Fruit fly (Drosophila melanogaster): ENCODE results near the gene CG17560.

CG17560 gene

DNA sequence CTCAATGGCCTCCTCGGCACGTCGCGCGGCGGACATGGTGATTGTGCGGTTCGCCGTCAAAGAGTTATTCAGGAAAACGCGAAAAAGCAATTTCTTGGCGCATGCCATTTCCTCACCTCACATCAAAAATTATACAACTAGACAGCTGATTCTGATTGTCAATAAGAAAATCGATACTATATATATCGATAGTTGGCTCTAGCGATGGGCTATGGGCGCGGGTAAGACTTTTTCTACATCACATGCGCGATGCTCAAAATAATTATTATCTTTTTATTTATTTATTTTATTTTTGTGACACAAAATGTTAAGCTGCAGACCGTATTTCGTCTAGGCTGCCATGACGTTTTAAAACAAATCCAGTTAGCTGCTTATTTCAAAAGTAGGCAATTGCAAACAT, 3.5 kb upstream of the CG17560 start, which contains the start of gene CG10340 (continued):
- TF ChIP-seq cad (GFP tag; optimal IDR thresholded peaks at IDR 0.05) (no peak), Nf-YC (tag; optimal IDR thresholded peaks at IDR 0.05) (no peak), CG10366 (GFP tag; IDR thresholded peaks at IDR 0.05) (peak; percentile 12; the same call in 1 of the 2 replicates), Sox100B (GFP tag; optimal IDR thresholded peaks at IDR 0.05) (no peak), mam (GFP tag; optimal IDR thresholded peaks at IDR 0.05) (peak; percentile 4), CG10267 (tag; optimal IDR thresholded peaks at IDR 0.05) (peak; percentile 17), amos (GFP tag; IDR thresholded peaks at IDR 0.05; ENCODE audit: partially characterized antibody) (peak; percentile 83), lov (optimal IDR thresholded peaks at IDR 0.05) (no peak), lov (GFP tag; IDR thresholded peaks at IDR 0.05) (no peak), Stat92E (GFP tag; optimal IDR thresholded peaks at IDR 0.05) (no peak), CG8290 (GFP tag; optimal IDR thresholded peaks at IDR 0.05) (no peak), CG8290 (tag; optimal IDR thresholded peaks at IDR 0.05) (no peak), inv (GFP tag; IDR thresholded peaks at IDR 0.05; ENCODE audit: partially characterized antibody) (peak; percentile 66), MESR4 (GFP tag; optimal IDR thresholded peaks at IDR 0.05) (peak; percentile 81), TFAM (GFP tag; optimal IDR thresholded peaks at IDR 0.05) (no peak), gro (GFP tag; optimal IDR thresholded peaks at IDR 0.05) (no peak), lilli (GFP tag; optimal IDR thresholded peaks at IDR 0.05) (peak; percentile 31), CG12155 (GFP tag; optimal IDR thresholded peaks at IDR 0.05) (no peak), dan (GFP tag; IDR thresholded peaks at IDR 0.05) (no peak), CG15601 (tag; optimal IDR thresholded peaks at IDR 0.05) (peak; percentile 33), stc (GFP tag; IDR thresholded peaks at IDR 0.05) (no peak), CG2712 (tag; optimal IDR thresholded peaks at IDR 0.05) (no peak), Hmx (GFP tag; optimal IDR thresholded peaks at IDR 0.05) (no peak), ac (GFP tag; optimal IDR thresholded peaks at IDR 0.05) (no peak), CG15073 (GFP tag; optimal IDR thresholded peaks at IDR 0.05) (no peak), HHEX (GFP tag; optimal IDR thresholded peaks at IDR 0.05) (no peak), Poxn (GFP tag; IDR thresholded peaks at IDR 0.05) (no peak), CG12391 (tag; optimal IDR thresholded peaks at IDR 0.05) (peak; percentile 11), CG8944 (GFP tag; optimal IDR thresholded peaks at IDR 0.05) (no peak), Sox102F (GFP tag; optimal IDR thresholded peaks at IDR 0.05) (no peak), dmrt99B (tag; optimal IDR thresholded peaks at IDR 0.05) (no peak), Jarid2 (GFP tag; optimal IDR thresholded peaks at IDR 0.05) (no peak), CTCF (GFP tag; optimal IDR thresholded peaks at IDR 0.05) (peak; percentile 60), nerfin-2 (GFP tag; IDR thresholded peaks at IDR 0.05; ENCODE audit: partially characterized antibody) (peak; percentile 59), CG2678 (tag; optimal IDR thresholded peaks at IDR 0.05) (no peak), lola (GFP tag; optimal IDR thresholded peaks at IDR 0.05) (no peak), zf30C (GFP tag; optimal IDR thresholded peaks at IDR 0.05) (no peak), CG4424 (GFP tag; optimal IDR thresholded peaks at IDR 0.05) (no peak), Bgb (GFP tag; IDR thresholded peaks at IDR 0.05; ENCODE audit: partially characterized antibody) (peak; percentile 86), nmo (GFP tag; optimal IDR thresholded peaks at IDR 0.05) (peak; percentile 49), vvl (GFP tag; IDR thresholded peaks at IDR 0.05) (peak; percentile 64), ham (GFP tag; IDR thresholded peaks at IDR 0.05) (no peak), btn (GFP tag; optimal IDR thresholded peaks at IDR 0.05) (no peak), CG6791 (GFP tag; IDR thresholded peaks at IDR 0.05; ENCODE audit: partially characterized antibody) (peak; percentile 83), CG14014 (GFP tag; IDR thresholded peaks at IDR 0.05) (no peak), CG17802 (tag; optimal IDR thresholded peaks at IDR 0.05) (no peak), Dp (GFP tag; optimal IDR thresholded peaks at IDR 0.05) (peak; percentile 78), CG32532 (GFP tag; IDR thresholded peaks at IDR 0.05) (0 out of 2 replicates have a peak, but pooled peaks have one; percentile 39), chinmo (GFP tag; IDR thresholded peaks at IDR 0.05; ENCODE audit: partially characterized antibody) (0 out of 4 replicates have a peak, but pooled peaks have one; percentile 64), seq (GFP tag; IDR thresholded peaks at IDR 0.05) (no peak), tap (tag; optimal IDR thresholded peaks at IDR 0.05) (no peak)
